Worm (Caenorhabditis elegans): ENCODE data around the gene ada-2.

The ada-2 gene

ce11 chrII:7255614-7256162 is 3.6 kb downstream of the ada-2 start, which contains the start of gene F32A5.8:
F32A5.8 (plus strand) TSS chrII:7256112.
- TF ChIP-seq nhr-90 (tag; optimal IDR thresholded peaks at IDR 0.05; ENCODE audit: poor library complexity) (peak; percentile 1), pag-3 (tag; optimal IDR thresholded peaks at IDR 0.05; ENCODE audit: borderline replicate concordance, insufficient read depth) (no peak), jun-1 (tag; optimal IDR thresholded peaks at IDR 0.05) (no peak), blmp-1 (tag; optimal IDR thresholded peaks at IDR 0.05) (peak; percentile 3), nhr-85 (tag) (peak; percentile 21), irx-1 (tag; optimal IDR thresholded peaks at IDR 0.05) (no peak), pax-3 (tag; optimal IDR thresholded peaks at IDR 0.05) (no peak), tlp-1 (tag; optimal IDR thresholded peaks at IDR 0.05) (no peak), C34B4.2 (tag; optimal IDR thresholded peaks at IDR 0.05) (no peak), egl-27 (tag; optimal IDR thresholded peaks at IDR 0.05) (no peak), lin-35 (GFP tag; optimal IDR thresholded peaks at IDR 0.05) (peak in 1 of 2 experiments; percentile 30), unc-62 (GFP tag; optimal IDR thresholded peaks at IDR 0.05) (no peak), nhr-77 (tag; optimal IDR thresholded peaks at IDR 0.05) (peak; percentile 23), fos-1 (tag; optimal IDR thresholded peaks at IDR 0.05) (no peak), nhr-11 (tag; optimal IDR thresholded peaks at IDR 0.05) (no peak), fkh-4 (tag; optimal IDR thresholded peaks at IDR 0.05; ENCODE audit: borderline replicate concordance) (no peak), lir-3 (tag; optimal IDR thresholded peaks at IDR 0.05; ENCODE audit: poor library complexity) (peak; percentile 14), sptf-1 (tag; optimal IDR thresholded peaks at IDR 0.05) (no peak), nhr-71 (tag; optimal IDR thresholded peaks at IDR 0.05) (no peak), nhr-28 (tag; optimal IDR thresholded peaks at IDR 0.05) (no peak), isw-1 (GFP tag; IDR thresholded peaks at IDR 0.05) (no peak), zag-1 (tag; optimal IDR thresholded peaks at IDR 0.05) (no peak), elt-2 (tag; optimal IDR thresholded peaks at IDR 0.05) (peak; percentile 58), nhr-20 (tag; optimal IDR thresholded peaks at IDR 0.05) (peak; percentile 18)

- TF ChIP-seq tlp-1 (tag; optimal IDR thresholded peaks at IDR 0.05), result no peak
- no peak for TF ChIP-seq hpl-2 (GFP tag; optimal IDR thresholded peaks at IDR 0.05)
- no peak for TF ChIP-seq ztf-4 (tag; optimal IDR thresholded peaks at IDR 0.05)
- no peak for TF ChIP-seq pag-3 (tag; optimal IDR thresholded peaks at IDR 0.05; ENCODE audit: borderline replicate concordance, insufficient read depth)
- TF ChIP-seq nhr-84 (tag; optimal IDR thresholded peaks at IDR 0.05), result no peak
- no peak for TF ChIP-seq efl-1 (optimal IDR thresholded peaks at IDR 0.05)
- TF ChIP-seq efl-1 (GFP tag; optimal IDR thresholded peaks at IDR 0.05 in 1 of 2), result no peak
- no peak for TF ChIP-seq unc-130 (tag; optimal IDR thresholded peaks at IDR 0.05)
- TF ChIP-seq alr-1 (tag; optimal IDR thresholded peaks at IDR 0.05; ENCODE audit: borderline replicate concordance), result no peak
- no peak for TF ChIP-seq pax-3 (tag; optimal IDR thresholded peaks at IDR 0.05)
- TF ChIP-seq lin-35 (GFP tag; optimal IDR thresholded peaks at IDR 0.05), result no peak
- TF ChIP-seq elt-2 (tag; optimal IDR thresholded peaks at IDR 0.05), result no peak
- no peak for TF ChIP-seq sptf-1 (tag; optimal IDR thresholded peaks at IDR 0.05)
- no peak for TF ChIP-seq C34B4.2 (tag; optimal IDR thresholded peaks at IDR 0.05)
- no peak for TF ChIP-seq lsy-2 (tag; optimal IDR thresholded peaks at IDR 0.05)
- TF ChIP-seq dsc-1 (tag; optimal IDR thresholded peaks at IDR 0.05), result no peak
- no peak for TF ChIP-seq ztf-11 (tag; optimal IDR thresholded peaks at IDR 0.05)
- no peak for TF ChIP-seq Y116A8C.19 (tag; optimal IDR thresholded peaks at IDR 0.05; ENCODE audit: borderline replicate concordance)
- TF ChIP-seq nhr-237 (tag; optimal IDR thresholded peaks at IDR 0.05), result no peak
- no peak for TF ChIP-seq ceh-8 (GFP tag; optimal IDR thresholded peaks at IDR 0.05)
These were observed 9.8 kb downstream of the ada-2 start, which contains the start of gene C30G12.4 for ce11 chrII:7261854-7262253. C30G12.4 (plus strand) TSS chrII:7262154.

DNA sequence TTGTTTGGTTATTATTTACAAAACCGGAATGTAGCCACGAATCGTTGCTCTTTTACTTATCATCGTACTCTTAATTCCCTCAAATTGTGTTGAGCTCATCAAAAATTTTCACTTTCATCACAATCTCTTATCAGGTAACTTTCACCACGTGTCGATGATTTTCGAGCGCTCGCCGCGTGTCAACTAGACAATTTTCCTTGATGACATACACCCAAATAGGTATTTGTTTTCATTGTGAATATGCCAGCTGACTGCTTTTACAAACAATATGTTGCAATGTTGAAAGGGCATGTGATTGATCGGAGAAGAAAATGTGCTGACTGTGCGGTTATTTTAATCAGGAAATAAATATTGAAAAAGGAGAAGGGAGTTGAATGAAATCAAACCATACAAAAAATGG is 12.6 kb downstream of the ada-2 start:
- TF ChIP-seq lin-39 (tag; optimal IDR thresholded peaks at IDR 0.05), result no peak
- TF ChIP-seq skn-1 (tag; optimal IDR thresholded peaks at IDR 0.05), result no peak
- no peak for TF ChIP-seq sox-4 (tag; optimal IDR thresholded peaks at IDR 0.05)
- TF ChIP-seq efl-1 (optimal IDR thresholded peaks at IDR 0.05), result no peak
- peak in 1 of 2 experiments; percentile 41 for TF ChIP-seq efl-1 (GFP tag; optimal IDR thresholded peaks at IDR 0.05 in 1 of 2)
- TF ChIP-seq efl-3 (GFP tag; optimal IDR thresholded peaks at IDR 0.05), result no peak
- no peak for TF ChIP-seq nhr-28 (tag; optimal IDR thresholded peaks at IDR 0.05)
- no peak for TF ChIP-seq grh-1 (GFP tag; IDR thresholded peaks at IDR 0.05)
- TF ChIP-seq ztf-4 (tag; optimal IDR thresholded peaks at IDR 0.05), result no peak
- TF ChIP-seq nhr-90 (tag; optimal IDR thresholded peaks at IDR 0.05; ENCODE audit: poor library complexity), result peak; percentile 35
- TF ChIP-seq nhr-237 (tag; optimal IDR thresholded peaks at IDR 0.05), result no peak
- TF ChIP-seq lin-13 (GFP tag; optimal IDR thresholded peaks at IDR 0.05), result no peak
- TF ChIP-seq hlh-17 (GFP tag; optimal IDR thresholded peaks at IDR 0.05; ENCODE audit: borderline replicate concordance), result no peak
- TF ChIP-seq lin-14 (GFP tag; optimal IDR thresholded peaks at IDR 0.05), result no peak
- TF ChIP-seq elt-2 (tag; optimal IDR thresholded peaks at IDR 0.05), result peak; percentile 96
- no peak for TF ChIP-seq C16A3.4 (tag; optimal IDR thresholded peaks at IDR 0.05)
- no peak for TF ChIP-seq pqm-1 (tag; optimal IDR thresholded peaks at IDR 0.05)
- no peak for TF ChIP-seq nhr-19 (GFP tag; conservative IDR thresholded peaks at IDR 0.05)
- TF ChIP-seq unc-62 (GFP tag; optimal IDR thresholded peaks at IDR 0.05), result no peak
- peak in 1 of 2 experiments; percentile 47 for TF ChIP-seq lin-35 (GFP tag; optimal IDR thresholded peaks at IDR 0.05)

Data from whole organism, L1 larva.